Fruit fly (Drosophila melanogaster) whole organism, embryonic: Measurements from ENCODE around the gene CG6938.

Source experiments
- Blimp-1 ChIP-seq: fragments of 200-800 bp; sonication (Bioruptor generic); optimal IDR thresholded peaks from 3 replicates; lab custom pipeline; 2018; ENCODE audit warnings: missing biosample characterization, missing genetic modification characterization, mild to moderate bottlenecking, moderate library complexity, missing genetic modification reagents
- CG10209 ChIP-seq: fragments of 200-800 bp; sonication (Bioruptor generic); optimal IDR thresholded peaks from 3 replicates; lab custom pipeline; 2017; ENCODE audit warnings: missing biosample characterization, mild to moderate bottlenecking, missing genetic modification characterization, missing genetic modification reagents
- CG1024 ChIP-seq: fragments of 200-800 bp; sonication (Bioruptor generic); IDR thresholded peaks from 2 replicates; pipeline ENCODE4 v1.3.6; 2022; ENCODE audit warnings: missing biosample characterization, missing genetic modification characterization
- CG10979 ChIP-seq: fragments of 200-800 bp; sonication (Bioruptor generic); optimal IDR thresholded peaks from 2 replicates; lab custom pipeline; 2018; ENCODE audit warnings: missing biosample characterization, mild to moderate bottlenecking, missing genetic modification characterization, moderate library complexity
- CG12769 ChIP-seq: fragments of 200-800 bp; sonication (Bioruptor generic); optimal IDR thresholded peaks from 2 replicates; lab custom pipeline; 2019; ENCODE audit warnings: missing biosample characterization, mild to moderate bottlenecking, missing genetic modification characterization, moderate library complexity
- CG13624 ChIP-seq: fragments of 200-800 bp; sonication (Bioruptor generic); optimal IDR thresholded peaks from 2 replicates; lab custom pipeline; 2016; ENCODE audit warnings: missing biosample characterization, missing genetic modification characterization
- CG14050 ChIP-seq: fragments of 200-800 bp; sonication (Bioruptor generic); IDR thresholded peaks from 3 replicates; pipeline ENCODE4 v1.3.6; 2022; ENCODE audit warnings: missing biosample characterization, missing genetic modification characterization
- CG1647 ChIP-seq: fragments of 200-800 bp; sonication (Bioruptor generic); optimal IDR thresholded peaks from 3 replicates; lab custom pipeline; 2016; ENCODE audit warnings: missing biosample characterization, missing genetic modification characterization
- CG17568 ChIP-seq: fragments of 200-800 bp; sonication (Bioruptor generic); optimal IDR thresholded peaks from 2 replicates; lab custom pipeline; 2018; ENCODE audit warnings: missing biosample characterization, mild to moderate bottlenecking, missing genetic modification characterization, moderate library complexity
- CG18476 ChIP-seq: fragments of 200-800 bp; sonication (Bioruptor generic); optimal IDR thresholded peaks from 2 replicates; lab custom pipeline; 2016; ENCODE audit warnings: missing biosample characterization, mild to moderate bottlenecking, missing genetic modification characterization
- CG18599 ChIP-seq: fragments of 200-800 bp; sonication (Bioruptor generic); optimal IDR thresholded peaks from 3 replicates; lab custom pipeline; 2017; ENCODE audit warnings: missing biosample characterization, missing genetic modification characterization, mild to moderate bottlenecking, moderate library complexity, missing genetic modification reagents
- CG18619 ChIP-seq: fragments of 200-800 bp; sonication (Bioruptor generic); optimal IDR thresholded peaks from 3 replicates; lab custom pipeline; 2017; ENCODE audit warnings: missing biosample characterization, mild to moderate bottlenecking, missing genetic modification characterization
- CG2129 ChIP-seq: fragments of 200-800 bp; sonication (Bioruptor generic); IDR thresholded peaks from 2 replicates; pipeline ENCODE4 v1.3.6; 2022; ENCODE audit warnings: missing biosample characterization, missing genetic modification characterization; ENCODE audit not compliant: partially characterized antibody
- CG2199 ChIP-seq: fragments of 200-800 bp; sonication (Bioruptor generic); IDR thresholded peaks from 3 replicates; pipeline ENCODE4 v1.3.6; 2022; ENCODE audit warnings: missing biosample characterization, missing genetic modification characterization
- CG2202 ChIP-seq: fragments of 200-800 bp; sonication (Bioruptor generic); optimal IDR thresholded peaks from 2 replicates; lab custom pipeline; 2018; ENCODE audit warnings: missing biosample characterization, mild to moderate bottlenecking, missing genetic modification characterization
- CG3163 ChIP-seq: fragments of 200-800 bp; sonication (Bioruptor generic); optimal IDR thresholded peaks from 3 replicates; lab custom pipeline; 2016; ENCODE audit warnings: missing biosample characterization, missing genetic modification characterization
- CG4424 ChIP-seq: fragments of 200-800 bp; sonication (Bioruptor generic); optimal IDR thresholded peaks from 3 replicates; lab custom pipeline; 2016; ENCODE audit warnings: missing biosample characterization, missing genetic modification characterization
- CG4854 ChIP-seq: fragments of 200-800 bp; sonication (Bioruptor generic); optimal IDR thresholded peaks from 2 replicates; lab custom pipeline; 2016; ENCODE audit warnings: missing biosample characterization, missing genetic modification characterization, inconsistent platforms
- CG6689 ChIP-seq: fragments of 200-800 bp; sonication (Bioruptor generic); IDR thresholded peaks from 2 replicates; pipeline ENCODE4 v1.3.6; 2022; ENCODE audit warnings: missing biosample characterization, missing genetic modification characterization
- CG6791 ChIP-seq: fragments of 200-800 bp; sonication (Bioruptor generic); IDR thresholded peaks from 3 replicates; pipeline ENCODE4 v1.3.6; 2022; ENCODE audit warnings: missing biosample characterization, missing genetic modification characterization; ENCODE audit not compliant: partially characterized antibody
- CG6854 ChIP-seq: fragments of 200-800 bp; sonication (Bioruptor generic); optimal IDR thresholded peaks from 3 replicates; lab custom pipeline; 2017; ENCODE audit warnings: missing biosample characterization, mild to moderate bottlenecking, missing genetic modification characterization
- CG7963 ChIP-seq: fragments of 200-800 bp; sonication (Bioruptor generic); IDR thresholded peaks from 3 replicates; pipeline ENCODE4 v1.3.6; 2022; ENCODE audit warnings: missing biosample characterization, missing genetic modification characterization; ENCODE audit not compliant: partially characterized antibody
- CG8765 ChIP-seq: fragments of 200-800 bp; sonication (Bioruptor generic); IDR thresholded peaks from 2 replicates; pipeline ENCODE4 v1.3.6; 2022; ENCODE audit warnings: missing biosample characterization, missing genetic modification characterization
- CG9437 ChIP-seq: fragments of 200-800 bp; sonication (Bioruptor generic); optimal IDR thresholded peaks from 2 replicates; lab custom pipeline; 2018; ENCODE audit warnings: missing biosample characterization, mild to moderate bottlenecking, missing genetic modification characterization
- Camta ChIP-seq: fragments of 200-800 bp; sonication (Bioruptor generic); optimal IDR thresholded peaks from 2 replicates; lab custom pipeline; 2016; ENCODE audit warnings: missing biosample characterization, missing genetic modification characterization
- D19B ChIP-seq: fragments of 200-800 bp; sonication (Bioruptor generic); optimal IDR thresholded peaks from 2 replicates; lab custom pipeline; 2017; ENCODE audit warnings: missing biosample characterization, mild to moderate bottlenecking, missing genetic modification characterization
- Dbx ChIP-seq: fragments of 200-800 bp; sonication (Bioruptor generic); IDR thresholded peaks from 3 replicates; pipeline ENCODE4 v1.3.6; 2022; ENCODE audit warnings: missing biosample characterization, missing genetic modification characterization
- Deaf1 ChIP-seq: fragments of 200-800 bp; optimal IDR thresholded peaks from 3 replicates; lab custom pipeline; 2019; ENCODE audit warnings: missing biosample characterization, mild to moderate bottlenecking, missing genetic modification characterization, moderate library complexity
- Dip3 ChIP-seq: fragments of 200-800 bp; sonication (Bioruptor generic); optimal IDR thresholded peaks from 3 replicates; lab custom pipeline; 2016; ENCODE audit warnings: missing biosample characterization, missing genetic modification characterization
- Hr39 ChIP-seq: fragments of >200 bp; optimal IDR thresholded peaks from 2 replicates; lab custom pipeline; 2017
- Myb ChIP-seq: fragments of 200-800 bp; sonication (Bioruptor generic); optimal IDR thresholded peaks from 2 replicates; lab custom pipeline; 2016; ENCODE audit warnings: missing biosample characterization, missing genetic modification characterization
- PHDP ChIP-seq: fragments of 200-800 bp; sonication (Bioruptor generic); optimal IDR thresholded peaks from 3 replicates; lab custom pipeline; 2018; ENCODE audit warnings: missing biosample characterization, mild to moderate bottlenecking, missing genetic modification characterization, moderate library complexity
- Side ChIP-seq: fragments of 200-800 bp; sonication (Bioruptor generic); optimal IDR thresholded peaks from 2 replicates; lab custom pipeline; 2016; ENCODE audit warnings: missing biosample characterization, missing genetic modification characterization
- chinmo ChIP-seq: fragments of 200-800 bp; sonication (Bioruptor generic); IDR thresholded peaks from 4 replicates; pipeline ENCODE4 v1.3.6; 2022; ENCODE audit warnings: missing biosample characterization, missing genetic modification characterization; ENCODE audit not compliant: partially characterized antibody
- dati ChIP-seq: fragments of 200-800 bp; sonication (Bioruptor generic); IDR thresholded peaks from 2 replicates; pipeline ENCODE4 v1.3.6; 2022; ENCODE audit warnings: missing biosample characterization, missing genetic modification characterization
- exex ChIP-seq: fragments of 200-800 bp; sonication (Bioruptor generic); optimal IDR thresholded peaks from 4 replicates; lab custom pipeline; 2018; ENCODE audit warnings: missing biosample characterization, mild to moderate bottlenecking, missing genetic modification characterization, moderate library complexity
- ftz-f1 ChIP-seq: fragments of 200-800 bp; sonication (Bioruptor generic); optimal IDR thresholded peaks from 2 replicates; lab custom pipeline; 2016; ENCODE audit warnings: missing biosample characterization, missing genetic modification characterization
- fu2 ChIP-seq: fragments of 200-800 bp; sonication (Bioruptor generic); optimal IDR thresholded peaks from 2 replicates; lab custom pipeline; 2016; ENCODE audit warnings: missing biosample characterization, missing genetic modification characterization
- knrl ChIP-seq: fragments of 200-800 bp; sonication (Bioruptor generic); IDR thresholded peaks from 3 replicates; pipeline ENCODE4 v1.3.6; 2022; ENCODE audit warnings: missing biosample characterization, missing genetic modification characterization; ENCODE audit not compliant: partially characterized antibody
- lov ChIP-seq, 2 experiments: fragments of 200-800 bp in 1 of 2; fragments of >200 bp in 1 of 2; sonication (Bioruptor generic) in 1 of 2; IDR thresholded peaks in 1 of 2; optimal IDR thresholded peaks in 1 of 2; 2 replicates in 1 of 2; 3 replicates in 1 of 2; pipeline versions ENCODE4 v1.3.6 to Lab custom; 2017 to 2022; ENCODE audit warnings: missing biosample characterization in 1 of 2, missing genetic modification characterization in 1 of 2
- maf-S ChIP-seq: fragments of 200-800 bp; sonication (Bioruptor generic); optimal IDR thresholded peaks from 2 replicates; lab custom pipeline; 2016; ENCODE audit warnings: missing biosample characterization, missing genetic modification characterization
- otp ChIP-seq: fragments of 200-800 bp; sonication (Bioruptor generic); IDR thresholded peaks from 3 replicates; pipeline ENCODE4, ENCODE4 v1.3.6; 2022; ENCODE audit warnings: missing biosample characterization, missing genetic modification characterization
- psq ChIP-seq: fragments of 200-800 bp; sonication (Bioruptor generic); optimal IDR thresholded peaks from 2 replicates; lab custom pipeline; 2017; ENCODE audit warnings: missing biosample characterization, missing genetic modification characterization
- slp2 ChIP-seq: fragments of 200-800 bp; sonication (Bioruptor generic); optimal IDR thresholded peaks from 2 replicates; lab custom pipeline; 2016; ENCODE audit warnings: missing biosample characterization, missing genetic modification characterization
- sob ChIP-seq: fragments of 200-800 bp; sonication (Bioruptor generic); IDR thresholded peaks from 2 replicates; pipeline ENCODE4 v1.3.6; 2022; ENCODE audit warnings: missing biosample characterization, missing genetic modification characterization
- ssp ChIP-seq: fragments of 200-800 bp; sonication (Bioruptor generic); IDR thresholded peaks from 2 replicates; pipeline ENCODE4 v1.3.6; 2022; ENCODE audit warnings: missing biosample characterization, missing genetic modification characterization
- stc ChIP-seq: fragments of 200-800 bp; sonication (Bioruptor generic); IDR thresholded peaks from 2 replicates; pipeline ENCODE4 v1.3.6; 2022; ENCODE audit warnings: missing biosample characterization, missing genetic modification characterization
- tll ChIP-seq, 2 experiments: fragments of 200-800 bp in 1 of 2; fragments of >200 bp in 1 of 2; sonication (Bioruptor generic) in 1 of 2; optimal IDR thresholded peaks; 2 replicates each; lab custom pipeline; 2017 to 2019; ENCODE audit warnings: missing biosample characterization in 2 of 2, missing genetic modification characterization in 2 of 2, mild to moderate bottlenecking in 1 of 2, moderate library complexity in 1 of 2
- twi ChIP-seq: fragments of 200-800 bp; optimal IDR thresholded peaks from 2 replicates; lab custom pipeline; 2019; ENCODE audit warnings: missing biosample characterization, mild to moderate bottlenecking, missing genetic modification characterization, moderate library complexity

CG6938 gene

DNA sequence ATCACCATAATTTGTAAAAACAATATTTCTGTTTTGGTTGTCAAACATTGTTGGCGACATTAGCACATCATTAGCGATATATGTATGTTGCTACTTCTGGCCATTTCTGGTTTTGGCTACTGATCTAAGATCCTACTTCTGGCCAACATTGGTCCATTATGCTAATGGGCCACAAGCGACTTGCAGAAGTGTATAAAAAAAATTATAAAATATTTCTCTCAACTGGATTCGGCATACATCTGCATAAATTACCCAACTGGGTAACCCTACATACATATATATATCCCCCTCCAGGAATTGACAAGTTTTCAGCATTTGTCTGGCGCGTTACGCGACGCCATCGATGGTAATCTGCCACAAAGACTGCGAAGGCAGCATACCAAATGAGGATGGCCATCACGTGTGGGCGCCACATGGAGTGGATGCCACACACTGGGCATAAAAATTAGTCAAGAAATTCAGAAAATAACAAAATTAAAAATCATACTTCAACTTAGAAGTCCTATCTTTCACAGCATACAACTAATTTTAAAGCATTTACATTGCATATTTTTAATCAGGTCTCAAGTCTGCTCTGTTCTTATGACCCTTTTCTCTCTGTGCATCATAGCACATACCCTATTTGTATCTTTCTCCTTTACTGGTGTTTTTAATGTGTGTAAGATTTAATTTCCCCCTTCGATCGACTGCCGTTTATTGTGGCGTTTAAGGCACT, 52.9 kb downstream of the CG6938 start (continued):
- TF ChIP-seq CG12769 (peak; percentile 21), knrl (GFP tag; lab: Robert Waterston, UW) (no peak), ftz-f1 (GFP tag; lab: Kevin White, UChicago) (no peak), sob (GFP tag; lab: Robert Waterston, UW) (peak; percentile 73), fu2 (GFP tag; lab: Kevin White, UChicago) (no peak), Myb (GFP tag; lab: Kevin White, UChicago) (no peak), CG10979 (tag; lab: Kevin White, UChicago) (peak; percentile 89), CG18599 (GFP tag; lab: Kevin White, UChicago) (peak; percentile 66), CG6791 (GFP tag; lab: Robert Waterston, UW) (no peak), CG1024 (GFP tag; lab: Robert Waterston, UW) (peak; percentile 59), Camta (GFP tag; lab: Kevin White, UChicago) (peak; percentile 16), CG14050 (GFP tag; lab: Robert Waterston, UW) (no peak), ssp (peak; percentile 51), CG6689 (GFP tag; lab: Robert Waterston, UW) (peak; percentile 61), CG6854 (GFP tag; lab: Kevin White, UChicago) (no peak), CG2199 (GFP tag; lab: Robert Waterston, UW) (peak; percentile 54; the same call in 1 of the 3 replicates), Blimp-1 (GFP tag; lab: Kevin White, UChicago) (peak; percentile 71), CG2202 (tag; lab: Kevin White, UChicago) (peak; percentile 9), CG9437 (GFP tag; lab: Kevin White, UChicago) (no peak), maf-S (GFP tag; lab: Kevin White, UChicago) (no peak), exex (no peak), CG2129 (no peak), CG18476 (GFP tag; lab: Kevin White, UChicago) (peak; percentile 45), lov (optimal IDR thresholded peaks at IDR 0.05; lab: Kevin White, UChicago) (no peak), lov (GFP tag; IDR thresholded peaks at IDR 0.05; lab: Robert Waterston, UW) (no peak), CG4424 (peak; percentile 70), Hr39 (lab: Kevin White, UChicago) (no peak), CG3163 (GFP tag; lab: Kevin White, UChicago) (peak; percentile 12), chinmo (GFP tag; lab: Robert Waterston, UW) (no peak), dati (GFP tag; lab: Robert Waterston, UW) (no peak), Dip3 (GFP tag; lab: Kevin White, UChicago) (no peak), D19B (GFP tag; lab: Kevin White, UChicago) (no peak), slp2 (GFP tag; lab: Kevin White, UChicago) (no peak), Side (GFP tag; lab: Kevin White, UChicago) (no peak), stc (GFP tag; lab: Robert Waterston, UW) (peak; percentile 50), CG8765 (GFP tag; lab: Robert Waterston, UW) (no peak), CG18619 (GFP tag; lab: Kevin White, UChicago) (peak; percentile 22), CG17568 (GFP tag; lab: Kevin White, UChicago) (no peak), CG7963 (GFP tag; lab: Robert Waterston, UW) (no peak), CG1647 (GFP tag; lab: Kevin White, UChicago) (no peak), Deaf1 (tag; lab: Kevin White, UChicago) (no peak), psq (GFP tag; lab: Kevin White, UChicago) (no peak), otp (GFP tag; lab: Robert Waterston, UW) (0 out of 3 replicates have a peak, but pooled peaks have one; percentile 27), PHDP (tag; lab: Kevin White, UChicago) (no peak), CG10209 (GFP tag; lab: Kevin White, UChicago) (no peak), CG13624 (GFP tag; lab: Kevin White, UChicago) (no peak), tll (GFP tag; optimal IDR thresholded peaks at IDR 0.05; lab: Kevin White, UChicago) (no peak), Dbx (GFP tag; lab: Robert Waterston, UW) (peak; percentile 51; the same call in 1 of the 3 replicates), CG4854 (peak; percentile 35), twi (tag; lab: Kevin White, UChicago) (peak; percentile 48)
